Worm (Caenorhabditis elegans) whole organism, L2 larva: ENCODE data around the gene rheb-1.

Experiments
- crh-2 ChIP-seq: sonication (generic microtip); optimal IDR thresholded peaks from 2 replicates; lab custom pipeline; 2017; ENCODE audit warnings: missing biosample characterization, missing genetic modification characterization
- lin-39 ChIP-seq: fragments of 150-350 bp; optimal IDR thresholded peaks from 2 replicates; lab custom pipeline; 2014; ENCODE audit warnings: missing biosample characterization, missing genetic modification reagents, missing genetic modification characterization
- unc-39 ChIP-seq: fragments of 150-350 bp; optimal IDR thresholded peaks from 2 replicates; lab custom pipeline; 2014; ENCODE audit warnings: missing biosample characterization, missing genetic modification characterization

DNA sequence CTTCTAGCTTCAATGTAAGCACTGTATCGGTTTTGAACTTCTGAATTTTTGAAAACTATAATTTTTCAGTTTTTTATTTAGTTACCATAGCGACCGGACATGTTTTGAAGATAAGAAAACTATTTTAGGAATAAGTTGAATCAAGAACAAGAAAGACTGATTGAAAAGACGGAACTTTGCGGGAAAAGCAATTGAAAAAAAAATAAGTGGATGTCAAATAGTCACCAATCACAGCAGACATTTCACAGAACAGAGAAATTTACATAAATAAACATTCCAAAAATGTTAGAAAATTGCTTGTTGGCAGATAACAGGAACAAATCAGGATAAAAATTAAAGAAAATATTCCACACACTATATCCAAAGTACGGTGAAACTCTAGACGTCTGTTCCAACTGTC, 6.0 kb downstream of the rheb-1 start, which contains the start of gene F54C8.6:
- TF ChIP-seq unc-39 (tag; lab: Kevin White, UChicago) (no peak), lin-39 (tag; lab: Kevin White, UChicago) (no peak), crh-2 (no peak)
